Worm (Caenorhabditis elegans) whole organism, dauer: ENCODE data around the gene sqst-2.

ENCODE experiments used
- unc-62 ChIP-seq: sonication (generic microtip); optimal IDR thresholded peaks from 2 replicates; lab custom pipeline; 2017; ENCODE audit warnings: missing biosample characterization, missing genetic modification reagents, missing genetic modification characterization

The sqst-2 gene

ce11 chrIV:7317829-7318529 lies 10.8 kb downstream of the sqst-2 start:
- TF ChIP-seq unc-62: no peak

ce11 chrIV:7316613-7317153 lies 12.1 kb downstream of the sqst-2 start, which contains the start of gene F42C5.9:
Gene F42C5.9, minus strand, starts transcription at chrIV:7317103.
- no peak for TF ChIP-seq unc-62

ce11 chrIV:7313962-7314361 lies 14.8 kb downstream of the sqst-2 start:
- no peak for TF ChIP-seq unc-62

ce11 chrIV:7313397-7313910 lies 15.3 kb downstream of the sqst-2 start, which contains the start of gene rps-8:
Gene rps-8, minus strand, starts transcription at chrIV:7313860.
- no peak for TF ChIP-seq unc-62

ce11 chrIV:7312620-7313194 lies 16.1 kb downstream of the sqst-2 start:
- no peak for TF ChIP-seq unc-62

ce11 chrIV:7310842-7311241 lies 17.9 kb downstream of the sqst-2 start:
- no peak for TF ChIP-seq unc-62

ce11 chrIV:7310410-7310809 lies 18.4 kb downstream of the sqst-2 start, which contains the start of gene grl-4:
Gene grl-4, minus strand, starts transcription at chrIV:7310760.
- no peak for TF ChIP-seq unc-62

- TF ChIP-seq unc-62: no peak
Measured at ce11 chrIV:7309678-7310077, 19.1 kb downstream of the sqst-2 start.

- no peak for TF ChIP-seq unc-62
Measured at ce11 chrIV:7308974-7309373, 19.8 kb downstream of the sqst-2 start, which contains the start of gene F42C5.6. Gene F42C5.6, minus strand, starts transcription at chrIV:7309074.

ce11 chrIV:7305325-7305724 lies 23.4 kb downstream of the sqst-2 start, which contains the start of gene npr-27:
Gene npr-27, plus strand, starts transcription at chrIV:7305625.
- no peak for TF ChIP-seq unc-62

ce11 chrIV:7301481-7301880 lies 27.3 kb downstream of the sqst-2 start:
- no peak for TF ChIP-seq unc-62

ce11 chrIV:7294121-7294520 lies 34.7 kb downstream of the sqst-2 start, which contains the start of gene F42C5.5:
Gene F42C5.5, minus strand, starts transcription at chrIV:7294221.
- no peak for TF ChIP-seq unc-62

- no peak for TF ChIP-seq unc-62
Measured at ce11 chrIV:7291957-7292356, 36.8 kb downstream of the sqst-2 start, which contains the start of gene F42C5.4. Gene F42C5.4, minus strand, starts transcription at chrIV:7292127.

ce11 chrIV:7291066-7291465 lies 37.7 kb downstream of the sqst-2 start:
- no peak for TF ChIP-seq unc-62

- TF ChIP-seq unc-62: no peak
Measured at ce11 chrIV:7287474-7287873, 41.3 kb downstream of the sqst-2 start, which contains the start of gene F42C5.3. Gene F42C5.3, minus strand, starts transcription at chrIV:7287574.

ce11 chrIV:7285839-7286238 lies 42.9 kb downstream of the sqst-2 start, which contains the start of gene C06E4.8:
Gene C06E4.8, minus strand, starts transcription at chrIV:7285875.
- no peak for TF ChIP-seq unc-62

ce11 chrIV:7282957-7283356 lies 45.8 kb downstream of the sqst-2 start, which contains the start of gene C06E4.1:
Gene C06E4.1, plus strand, starts transcription at chrIV:7283257.
- TF ChIP-seq unc-62: no peak
